Fruit fly (Drosophila melanogaster): Measurements from ENCODE around the gene CG32240.

- TF ChIP-seq CG8478 (optimal IDR thresholded peaks at IDR 0.05) = no peak
- no peak for TF ChIP-seq usp (GFP tag; optimal IDR thresholded peaks at IDR 0.05)
- TF ChIP-seq psq (optimal IDR thresholded peaks at IDR 0.05) = no peak
- no peak for TF ChIP-seq EcR (GFP tag; optimal IDR thresholded peaks at IDR 0.05)
These were observed 21.1 kb downstream of the CG32240 start for dm6 chr3L:4360376-4360703.
